Fruit fly (Drosophila melanogaster) whole organism, prepupa: Measurements from ENCODE around the gene Aasdh.

Experiments used
- Blimp-1 ChIP-seq: fragments of 200-800 bp; sonication (Bioruptor generic); optimal IDR thresholded peaks from 3 replicates; lab custom pipeline; 2017; ENCODE audit warnings: missing biosample characterization, missing genetic modification characterization, mild to moderate bottlenecking, moderate library complexity, missing genetic modification reagents
- CG10631 ChIP-seq: fragments of 200-800 bp; sonication (Bioruptor generic); optimal IDR thresholded peaks from 2 replicates; lab custom pipeline; 2016; ENCODE audit warnings: missing biosample characterization, missing genetic modification characterization
- CG10669 ChIP-seq: fragments of 200-800 bp; sonication (Bioruptor generic); optimal IDR thresholded peaks from 3 replicates; lab custom pipeline; 2018; ENCODE audit warnings: missing biosample characterization, mild to moderate bottlenecking, missing genetic modification characterization, moderate library complexity
- CG11762 ChIP-seq: fragments of 200-800 bp; sonication (Bioruptor generic); optimal IDR thresholded peaks from 3 replicates; lab custom pipeline; 2016; ENCODE audit warnings: missing biosample characterization, missing genetic modification characterization; ENCODE audit not compliant: insufficient read depth
- CG11902 ChIP-seq: fragments of 200-800 bp; sonication (Bioruptor generic); optimal IDR thresholded peaks from 3 replicates; lab custom pipeline; 2016; ENCODE audit warnings: missing biosample characterization, missing genetic modification characterization
- CG15336 ChIP-seq: fragments of 200-800 bp; sonication (Bioruptor generic); IDR thresholded peaks from 2 replicates; pipeline ENCODE4 v1.3.6; 2022; ENCODE audit warnings: missing biosample characterization, missing genetic modification characterization
- CG1621 ChIP-seq: fragments of 200-800 bp; sonication (Bioruptor generic); optimal IDR thresholded peaks from 3 replicates; lab custom pipeline; 2018; ENCODE audit warnings: missing biosample characterization, mild to moderate bottlenecking, missing genetic modification characterization
- CG4318 ChIP-seq: fragments of 200-800 bp; sonication (Bioruptor generic); optimal IDR thresholded peaks from 3 replicates; lab custom pipeline; 2017; ENCODE audit warnings: missing biosample characterization, mild to moderate bottlenecking, missing genetic modification characterization
- CG6163 ChIP-seq: fragments of 200-800 bp; sonication (Bioruptor generic); IDR thresholded peaks from 3 replicates; pipeline ENCODE4 v1.3.6; 2022; ENCODE audit warnings: missing biosample characterization, missing genetic modification characterization
- CG6276 ChIP-seq: fragments of 200-800 bp; sonication (Bioruptor generic); optimal IDR thresholded peaks from 2 replicates; lab custom pipeline; 2017; ENCODE audit warnings: missing biosample characterization, mild to moderate bottlenecking, missing genetic modification characterization
- CG6808 ChIP-seq: fragments of 200-800 bp; sonication (Bioruptor generic); optimal IDR thresholded peaks from 3 replicates; lab custom pipeline; 2017; ENCODE audit warnings: missing biosample characterization, missing genetic modification characterization, mild to moderate bottlenecking, moderate library complexity, missing genetic modification reagents
- CG6854 ChIP-seq: fragments of 200-800 bp; sonication (Bioruptor generic); optimal IDR thresholded peaks from 2 replicates; lab custom pipeline; 2017; ENCODE audit warnings: missing biosample characterization, mild to moderate bottlenecking, missing genetic modification characterization
- CG8319 ChIP-seq: fragments of 200-800 bp; sonication (Bioruptor generic); optimal IDR thresholded peaks from 3 replicates; lab custom pipeline; 2016; ENCODE audit warnings: missing biosample characterization, missing genetic modification characterization
- Eip78C ChIP-seq: fragments of 200-800 bp; sonication (Bioruptor generic); peaks from one replicate; lab custom pipeline; 2016; ENCODE audit warnings: missing biosample characterization, missing genetic modification characterization
- Eip93F ChIP-seq: fragments of 200-800 bp; sonication (Bioruptor generic); optimal IDR thresholded peaks from 2 replicates; lab custom pipeline; 2016; ENCODE audit warnings: missing biosample characterization, mild to moderate bottlenecking, missing genetic modification characterization
- Ets96B ChIP-seq: fragments of 200-800 bp; optimal IDR thresholded peaks from 2 replicates; lab custom pipeline; 2019; ENCODE audit warnings: missing biosample characterization, mild to moderate bottlenecking, missing genetic modification characterization, moderate library complexity
- Gug ChIP-seq: fragments of 200-800 bp; sonication (Bioruptor generic); IDR thresholded peaks from 2 replicates; pipeline ENCODE4 v1.3.6; 2022; ENCODE audit warnings: missing biosample characterization, missing genetic modification characterization
- Hr4 ChIP-seq: fragments of 200-800 bp; sonication (Bioruptor generic); optimal IDR thresholded peaks from 3 replicates; lab custom pipeline; 2016; ENCODE audit warnings: missing biosample characterization, missing genetic modification characterization
- OdsH ChIP-seq: fragments of 200-800 bp; sonication (Bioruptor generic); optimal IDR thresholded peaks from 3 replicates; lab custom pipeline; 2016; ENCODE audit warnings: missing biosample characterization, missing genetic modification characterization
- Sox14 ChIP-seq: fragments of 200-800 bp; sonication (Bioruptor generic); optimal IDR thresholded peaks from 3 replicates; lab custom pipeline; 2016; ENCODE audit warnings: missing biosample characterization, missing genetic modification characterization
- acj6 ChIP-seq: fragments of 200-800 bp; sonication (Bioruptor generic); optimal IDR thresholded peaks from 3 replicates; lab custom pipeline; 2016; ENCODE audit warnings: missing biosample characterization, missing genetic modification characterization
- eg ChIP-seq: fragments of 200-800 bp; sonication (Bioruptor generic); IDR thresholded peaks from 3 replicates; pipeline ENCODE4 v1.3.6; 2022; ENCODE audit warnings: missing biosample characterization, missing genetic modification characterization
- esn ChIP-seq: fragments of 200-800 bp; sonication (Bioruptor generic); optimal IDR thresholded peaks from 2 replicates; lab custom pipeline; 2016; ENCODE audit warnings: missing biosample characterization, mild to moderate bottlenecking, missing genetic modification characterization, moderate library complexity
- fkh ChIP-seq: fragments of 200-800 bp; sonication (Bioruptor generic); optimal IDR thresholded peaks from 3 replicates; lab custom pipeline; 2017; ENCODE audit warnings: missing biosample characterization, mild to moderate bottlenecking, missing genetic modification characterization, moderate library complexity
- net ChIP-seq: fragments of 200-800 bp; sonication (Bioruptor generic); optimal IDR thresholded peaks from 3 replicates; lab custom pipeline; 2016; ENCODE audit warnings: missing biosample characterization, missing genetic modification characterization
- spab ChIP-seq: fragments of 200-800 bp; sonication (Bioruptor generic); optimal IDR thresholded peaks from 2 replicates; lab custom pipeline; 2017; ENCODE audit warnings: missing biosample characterization, mild to moderate bottlenecking, missing genetic modification characterization, missing genetic modification reagents
- ss ChIP-seq, 2 experiments: fragments of 200-800 bp; sonication (Bioruptor generic); optimal IDR thresholded peaks; 2 replicates in 1 of 2; 3 replicates in 1 of 2; lab custom pipeline; 2017 to 2018; ENCODE audit warnings: mild to moderate bottlenecking in 2 of 2, missing biosample characterization in 2 of 2, missing genetic modification characterization in 2 of 2, moderate library complexity in 1 of 2
- svp ChIP-seq: fragments of 200-800 bp; sonication (Bioruptor generic); peaks from one replicate; lab custom pipeline; 2016; ENCODE audit warnings: missing biosample characterization, missing genetic modification characterization
- vri ChIP-seq: fragments of 200-800 bp; sonication (Bioruptor generic); optimal IDR thresholded peaks from 3 replicates; lab custom pipeline; 2016; ENCODE audit warnings: missing biosample characterization, mild to moderate bottlenecking, missing genetic modification characterization

The Aasdh gene

dm6 chr2L:8425962-8426759 lies 23.2 kb downstream of the Aasdh start:
- TF ChIP-seq Gug (GFP tag; lab: Robert Waterston, UW) (no peak), CG4318 (GFP tag; lab: Kevin White, UChicago) (no peak), CG15336 (GFP tag; lab: Robert Waterston, UW) (0 out of 2 replicates have a peak, but pooled peaks have one; percentile 9), CG6276 (GFP tag; lab: Kevin White, UChicago) (no peak), svp (GFP tag; lab: Kevin White, UChicago) (peak; percentile 85), CG8319 (GFP tag; lab: Kevin White, UChicago) (no peak), esn (GFP tag; lab: Kevin White, UChicago) (peak; percentile 5), Eip78C (GFP tag; lab: Kevin White, UChicago) (peak; percentile 57), vri (GFP tag; lab: Kevin White, UChicago) (peak; percentile 42), Eip93F (peak; percentile 72), fkh (GFP tag; lab: Kevin White, UChicago) (no peak), ss (GFP tag; optimal IDR thresholded peaks at IDR 0.05; lab: Kevin White, UChicago) (no peak)

- peak; percentile 68 for TF ChIP-seq vri (GFP tag; lab: Kevin White, UChicago)
- TF ChIP-seq CG10669 (GFP tag; lab: Kevin White, UChicago) = no peak
- TF ChIP-seq CG6808 (GFP tag; lab: Kevin White, UChicago) = no peak
- no peak for TF ChIP-seq Hr4
- no peak for TF ChIP-seq CG6163 (GFP tag; lab: Robert Waterston, UW)
- no peak for TF ChIP-seq CG1621 (tag; lab: Kevin White, UChicago)
- TF ChIP-seq spab = no peak
- no peak for TF ChIP-seq OdsH (GFP tag; lab: Kevin White, UChicago)
Measured at dm6 chr2L:8425212-8425611, 24.2 kb downstream of the Aasdh start.

- no peak for TF ChIP-seq CG11762 (GFP tag; lab: Kevin White, UChicago)
- TF ChIP-seq CG11902 = no peak
- no peak for TF ChIP-seq svp (GFP tag; lab: Kevin White, UChicago)
- TF ChIP-seq CG6854 (GFP tag; lab: Kevin White, UChicago) = no peak
- TF ChIP-seq CG1621 (tag; lab: Kevin White, UChicago) = no peak
- TF ChIP-seq fkh (GFP tag; lab: Kevin White, UChicago) = no peak
- TF ChIP-seq Blimp-1 (GFP tag; lab: Kevin White, UChicago) = no peak
- TF ChIP-seq Gug (GFP tag; lab: Robert Waterston, UW) = no peak
- no peak for TF ChIP-seq ss (GFP tag; optimal IDR thresholded peaks at IDR 0.05; lab: Kevin White, UChicago)
- no peak for TF ChIP-seq Sox14 (GFP tag; lab: Kevin White, UChicago)
- no peak for TF ChIP-seq CG10631
- TF ChIP-seq eg (GFP tag; lab: Robert Waterston, UW) = no peak
- TF ChIP-seq CG6808 (GFP tag; lab: Kevin White, UChicago) = no peak
- no peak for TF ChIP-seq CG15336 (GFP tag; lab: Robert Waterston, UW)
- TF ChIP-seq net (GFP tag; lab: Kevin White, UChicago) = no peak
- TF ChIP-seq acj6 = no peak
- no peak for TF ChIP-seq CG4318 (GFP tag; lab: Kevin White, UChicago)
Measured at dm6 chr2L:8424662-8425208, 24.6 kb downstream of the Aasdh start.

dm6 chr2L:8424090-8424470 lies 25.3 kb downstream of the Aasdh start:
- TF ChIP-seq CG6163 (GFP tag; lab: Robert Waterston, UW) = peak; percentile 37; the same call in 1 of the 3 replicates
- TF ChIP-seq net (GFP tag; lab: Kevin White, UChicago) = no peak
- peak; percentile 80 for TF ChIP-seq Sox14 (GFP tag; lab: Kevin White, UChicago)
- no peak for TF ChIP-seq Ets96B
- peak in 1 of 2 experiments; percentile 40 for TF ChIP-seq ss (GFP tag; optimal IDR thresholded peaks at IDR 0.05; lab: Kevin White, UChicago)
- TF ChIP-seq svp (GFP tag; lab: Kevin White, UChicago) = peak; percentile 81
- TF ChIP-seq vri (GFP tag; lab: Kevin White, UChicago) = peak; percentile 6
- TF ChIP-seq, all 60 proteins: peak for 5
